Worm (Caenorhabditis elegans) whole organism, L1 larva: ENCODE measurements around the gene rpb-2.

Experiments used
- alr-1 ChIP-seq: fragments of 200-800 bp; sonication (Bioruptor generic); optimal IDR thresholded peaks from 2 replicates; lab custom pipeline; 2018; ENCODE audit warnings: borderline replicate concordance, mild to moderate bottlenecking, missing genetic modification characterization, missing compliant biosample characterization
- aly-2 ChIP-seq: fragments of 150-350 bp; optimal IDR thresholded peaks from 2 replicates; lab custom pipeline; 2014; ENCODE audit warnings: missing biosample characterization, missing genetic modification characterization
- ama-1 ChIP-seq: fragments of 150-350 bp; optimal IDR thresholded peaks from 2 replicates; lab custom pipeline; 2014
- blmp-1 ChIP-seq: fragments of 150-350 bp; optimal IDR thresholded peaks from 2 replicates; lab custom pipeline; 2014; ENCODE audit warnings: missing biosample characterization, missing genetic modification characterization
- dpl-1 ChIP-seq, 3 experiments: fragments of 150-350 bp in 2 of 3; sonication (generic microtip) in 1 of 3; optimal IDR thresholded peaks; 2 replicates each; lab custom pipeline; 2014 to 2017; ENCODE audit warnings: missing biosample characterization in 3 of 3, missing genetic modification characterization in 3 of 3, missing genetic modification reagents in 3 of 3
- egl-27 ChIP-seq, 2 experiments: fragments of 150-350 bp in 1 of 2; sonication (generic microtip); optimal IDR thresholded peaks; 3 replicates each; lab custom pipeline; 2017 to 2018; ENCODE audit warnings: missing biosample characterization in 2 of 2, missing genetic modification characterization in 2 of 2, missing genetic modification reagents in 2 of 2
- fos-1 ChIP-seq: fragments of 150-350 bp; optimal IDR thresholded peaks from 2 replicates; lab custom pipeline; 2014; ENCODE audit warnings: missing biosample characterization, missing genetic modification characterization
- grh-1 ChIP-seq: fragments of 200-800 bp; sonication (Bioruptor generic); IDR thresholded peaks from 2 replicates; pipeline ENCODE4 v1.3.6; 2022; ENCODE audit warnings: missing genetic modification reagents, missing genetic modification characterization, missing compliant biosample characterization
- nhr-12 ChIP-seq: sonication (generic microtip); optimal IDR thresholded peaks from 2 replicates; lab custom pipeline; 2017; ENCODE audit warnings: missing biosample characterization, missing genetic modification characterization
- nhr-76 ChIP-seq: sonication (generic microtip); optimal IDR thresholded peaks from 2 replicates; lab custom pipeline; 2017; ENCODE audit warnings: missing biosample characterization, missing genetic modification characterization
- pqm-1 ChIP-seq: sonication (generic microtip); optimal IDR thresholded peaks from 3 replicates; lab custom pipeline; 2017; ENCODE audit warnings: missing biosample characterization, missing genetic modification characterization
- skn-1 ChIP-seq: fragments of 150-350 bp; optimal IDR thresholded peaks from 2 replicates; lab custom pipeline; 2014; ENCODE audit warnings: missing biosample characterization, missing genetic modification characterization
- unc-62 ChIP-seq: fragments of 150-350 bp; optimal IDR thresholded peaks from 2 replicates; lab custom pipeline; 2014; ENCODE audit warnings: missing biosample characterization, missing genetic modification reagents, missing genetic modification characterization
- ztf-11 ChIP-seq, 2 experiments: sonication (generic microtip); optimal IDR thresholded peaks; 2 replicates each; lab custom pipeline; 2016 to 2017; ENCODE audit warnings: missing genetic modification characterization in 2 of 2, missing biosample characterization in 1 of 2, missing compliant biosample characterization in 1 of 2

DNA sequence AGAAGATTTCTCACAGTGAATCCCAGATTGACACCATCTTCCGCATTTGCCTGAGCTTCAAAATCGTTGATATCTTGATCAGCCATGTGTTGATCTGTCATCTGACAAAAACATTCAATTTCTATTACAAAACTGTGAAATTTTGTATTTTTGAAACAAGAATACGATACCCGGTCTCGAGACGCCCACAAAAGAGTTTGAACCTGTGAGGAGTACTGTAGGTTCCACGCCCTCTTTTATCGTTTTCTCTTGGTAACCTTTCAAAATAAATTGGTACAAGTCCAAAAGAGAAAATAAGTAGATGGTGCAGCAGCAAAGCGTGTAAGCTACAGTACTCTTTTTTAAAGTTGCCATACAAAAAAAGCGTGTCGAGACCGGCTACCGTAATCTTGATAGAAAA is 29.4 kb upstream of the rpb-2 start, which contains the start of gene F26F4.12:
- TF ChIP-seq skn-1 (tag; lab: Kevin White, UChicago) (no peak), aly-2 (no peak), ama-1 (lab: Kevin White, UChicago) (no peak), nhr-76 (tag; lab: Kevin White, UChicago) (no peak), grh-1 (GFP tag; lab: Robert Waterston, UW) (no peak), nhr-12 (tag; lab: Kevin White, UChicago) (no peak), dpl-1 (GFP tag; optimal IDR thresholded peaks at IDR 0.05; lab: Kevin White, UChicago) (no peak), pqm-1 (no peak), alr-1 (tag; lab: Kevin White, UChicago) (no peak), egl-27 (tag; optimal IDR thresholded peaks at IDR 0.05; lab: Kevin White, UChicago) (no peak), fos-1 (tag; lab: Kevin White, UChicago) (no peak), unc-62 (GFP tag; lab: Kevin White, UChicago) (no peak), ztf-11 (tag; optimal IDR thresholded peaks at IDR 0.05; lab: Kevin White, UChicago) (no peak), blmp-1 (tag; lab: Kevin White, UChicago) (no peak)
